Fruit fly (Drosophila melanogaster) whole organism, wandering third instar larva: ENCODE data around the gene CG4053.

ENCODE experiments used
- Abd-B ChIP-seq: fragments of >200 bp; optimal IDR thresholded peaks from 2 replicates; lab custom pipeline; 2017; ENCODE audit warnings: missing biosample characterization, missing genetic modification characterization
- CG32264 ChIP-seq: fragments of 200-800 bp; sonication (Bioruptor generic); optimal IDR thresholded peaks from 2 replicates; lab custom pipeline; 2016; ENCODE audit warnings: missing biosample characterization, missing genetic modification characterization
- CG9705 ChIP-seq: fragments of 200-800 bp; sonication (Bioruptor generic); optimal IDR thresholded peaks from 2 replicates; lab custom pipeline; 2018; ENCODE audit warnings: missing biosample characterization, mild to moderate bottlenecking, missing genetic modification characterization
- CrebA ChIP-seq: fragments of 200-800 bp; sonication (Bioruptor generic); optimal IDR thresholded peaks from 2 replicates; lab custom pipeline; 2016; ENCODE audit warnings: missing biosample characterization, mild to moderate bottlenecking, missing genetic modification characterization, borderline replicate concordance
- Dfd ChIP-seq: fragments of >200 bp; optimal IDR thresholded peaks from 2 replicates; lab custom pipeline; 2017; ENCODE audit warnings: missing biosample characterization, missing genetic modification characterization
- Dif ChIP-seq: fragments of 200-275, 200-300 bp; sonication (Bioruptor generic); optimal IDR thresholded peaks from 2 replicates; lab custom pipeline; 2018; ENCODE audit warnings: missing biosample characterization, missing genetic modification characterization; ENCODE audit not compliant: partially characterized antibody
- GATAd ChIP-seq: sonication (Bioruptor generic); optimal IDR thresholded peaks from 2 replicates; lab custom pipeline; 2016; ENCODE audit warnings: missing biosample characterization, missing genetic modification characterization
- HLH106 ChIP-seq: fragments of 200-800 bp; optimal IDR thresholded peaks from 3 replicates; lab custom pipeline; 2019; ENCODE audit warnings: missing biosample characterization, mild to moderate bottlenecking, missing genetic modification characterization, moderate library complexity
- Hnf4 ChIP-seq: fragments of 200-800 bp; sonication (Bioruptor generic); optimal IDR thresholded peaks from 2 replicates; lab custom pipeline; 2016; ENCODE audit warnings: missing biosample characterization, mild to moderate bottlenecking, missing genetic modification characterization
- Hr78 ChIP-seq: fragments of >200 bp; optimal IDR thresholded peaks from 2 replicates; lab custom pipeline; 2017; ENCODE audit warnings: missing biosample characterization, missing genetic modification characterization
- Hr83 ChIP-seq: fragments of 200-300 bp; sonication (Bioruptor generic); optimal IDR thresholded peaks from 2 replicates; lab custom pipeline; 2016; ENCODE audit warnings: missing biosample characterization, mild to moderate bottlenecking, missing genetic modification characterization, moderate library complexity; ENCODE audit not compliant: poor library complexity, severe bottlenecking
- Jra ChIP-seq: sonication (Bioruptor generic); optimal IDR thresholded peaks from 2 replicates; lab custom pipeline; 2016; ENCODE audit warnings: missing biosample characterization, missing genetic modification characterization
- Mio ChIP-seq: sonication (Bioruptor generic); optimal IDR thresholded peaks from 2 replicates; lab custom pipeline; 2016; ENCODE audit warnings: missing biosample characterization, missing genetic modification characterization
- Myc ChIP-seq: fragments of >200 bp; optimal IDR thresholded peaks from 2 replicates; lab custom pipeline; 2017
- N ChIP-seq: fragments of >200 bp; optimal IDR thresholded peaks from 2 replicates; lab custom pipeline; 2018; ENCODE audit warnings: missing biosample characterization, missing external identifiers, missing genetic modification characterization
- OdsH ChIP-seq: fragments of 200-800 bp; sonication (Bioruptor generic); optimal IDR thresholded peaks from 2 replicates; lab custom pipeline; 2016; ENCODE audit warnings: missing biosample characterization, mild to moderate bottlenecking, missing genetic modification characterization
- Rel ChIP-seq, 2 experiments: fragments of 200-800 bp; sonication (Bioruptor generic) in 1 of 2; optimal IDR thresholded peaks; 2 replicates in 1 of 2; 3 replicates in 1 of 2; lab custom pipeline; 2016 to 2019; ENCODE audit warnings: mild to moderate bottlenecking in 2 of 2, missing biosample characterization in 2 of 2, missing genetic modification characterization in 2 of 2, moderate library complexity in 1 of 2
- Sp1 ChIP-seq: fragments of 200-800 bp; sonication (Bioruptor generic); optimal IDR thresholded peaks from 3 replicates; lab custom pipeline; 2019; ENCODE audit warnings: missing biosample characterization, mild to moderate bottlenecking, missing genetic modification characterization, moderate library complexity
- Vsx2 ChIP-seq: fragments of 200-300, 225-300 bp; sonication (Bioruptor generic); optimal IDR thresholded peaks from 2 replicates; lab custom pipeline; 2018; ENCODE audit warnings: missing biosample characterization, missing genetic modification characterization; ENCODE audit not compliant: partially characterized antibody
- br ChIP-seq: fragments of 200-800 bp; sonication (Bioruptor generic); optimal IDR thresholded peaks from 2 replicates; lab custom pipeline; 2016; ENCODE audit warnings: missing biosample characterization, missing genetic modification characterization
- brk ChIP-seq: fragments of 200-800 bp; sonication (Bioruptor generic); optimal IDR thresholded peaks from 2 replicates; lab custom pipeline; 2016; ENCODE audit warnings: missing biosample characterization, mild to moderate bottlenecking, missing genetic modification characterization
- dl ChIP-seq, 2 experiments: fragments of 175-275, 200-275 bp in 1 of 2; fragments of 200-275 bp in 1 of 2; sonication (Bioruptor generic); optimal IDR thresholded peaks; lab custom pipeline; 2018; ENCODE audit warnings: mild to moderate bottlenecking in 2 of 2, missing biosample characterization in 2 of 2, missing genetic modification characterization in 2 of 2, moderate library complexity in 2 of 2; ENCODE audit not compliant: partially characterized antibody in 2 of 2, insufficient read depth in 1 of 2
- dmrt93B ChIP-seq: fragments of 200-800 bp; sonication (Bioruptor generic); optimal IDR thresholded peaks from 2 replicates; lab custom pipeline; 2018; ENCODE audit warnings: missing biosample characterization, mild to moderate bottlenecking, missing genetic modification characterization
- dsf ChIP-seq: sonication (Bioruptor generic); optimal IDR thresholded peaks from 2 replicates; lab custom pipeline; 2016; ENCODE audit warnings: missing biosample characterization, missing genetic modification characterization, borderline replicate concordance
- ey ChIP-seq: fragments of 200-800 bp; sonication (Bioruptor generic); optimal IDR thresholded peaks from 2 replicates; lab custom pipeline; 2016; ENCODE audit warnings: missing biosample characterization, missing genetic modification characterization
- foxo ChIP-seq, 2 experiments: fragments of 200-800 bp; sonication (Bioruptor generic); optimal IDR thresholded peaks; 2 replicates in 1 of 2; 3 replicates in 1 of 2; lab custom pipeline; 2016 to 2017; ENCODE audit warnings: missing biosample characterization in 2 of 2, missing genetic modification characterization in 2 of 2
- fru ChIP-seq: fragments of 200-800 bp; sonication (Bioruptor generic); optimal IDR thresholded peaks from 3 replicates; lab custom pipeline; 2016; ENCODE audit warnings: missing biosample characterization, mild to moderate bottlenecking, missing genetic modification characterization
- h ChIP-seq: fragments of 200-800 bp; sonication (Bioruptor generic); optimal IDR thresholded peaks from 3 replicates; lab custom pipeline; 2016; ENCODE audit warnings: missing biosample characterization, mild to moderate bottlenecking, missing genetic modification characterization
- jim ChIP-seq: fragments of 175-275, 200-325 bp; sonication (Bioruptor generic); optimal IDR thresholded peaks from 2 replicates; lab custom pipeline; 2016; ENCODE audit warnings: missing biosample characterization, mild to moderate bottlenecking, missing genetic modification characterization
- lola ChIP-seq: fragments of >200 bp; optimal IDR thresholded peaks from 2 replicates; lab custom pipeline; 2017; ENCODE audit warnings: missing biosample characterization, missing genetic modification characterization
- pan ChIP-seq: fragments of >200 bp; optimal IDR thresholded peaks from 2 replicates; lab custom pipeline; 2017
- psq ChIP-seq: fragments of 200-800 bp; sonication (Bioruptor generic); optimal IDR thresholded peaks from 3 replicates; lab custom pipeline; 2017; ENCODE audit warnings: missing biosample characterization, mild to moderate bottlenecking, missing genetic modification characterization, moderate library complexity
- rgr ChIP-seq: fragments of 200-800 bp; sonication (Bioruptor generic); optimal IDR thresholded peaks from 3 replicates; lab custom pipeline; 2016; ENCODE audit warnings: missing biosample characterization, mild to moderate bottlenecking, missing genetic modification characterization
- sv ChIP-seq: fragments of 200-800 bp; sonication (Bioruptor generic); optimal IDR thresholded peaks from 3 replicates; lab custom pipeline; 2016; ENCODE audit warnings: missing biosample characterization, missing genetic modification characterization
- tai ChIP-seq: sonication (Bioruptor generic); optimal IDR thresholded peaks from 2 replicates; lab custom pipeline; 2016; ENCODE audit warnings: missing biosample characterization, missing genetic modification characterization
- usp ChIP-seq: fragments of >200 bp; optimal IDR thresholded peaks from 2 replicates; lab custom pipeline; 2017; ENCODE audit warnings: missing biosample characterization, missing genetic modification characterization
- woc ChIP-seq: sonication (Bioruptor generic); optimal IDR thresholded peaks from 2 replicates; lab custom pipeline; 2016; ENCODE audit warnings: missing biosample characterization, mild to moderate bottlenecking, missing genetic modification characterization

The CG4053 gene

DNA sequence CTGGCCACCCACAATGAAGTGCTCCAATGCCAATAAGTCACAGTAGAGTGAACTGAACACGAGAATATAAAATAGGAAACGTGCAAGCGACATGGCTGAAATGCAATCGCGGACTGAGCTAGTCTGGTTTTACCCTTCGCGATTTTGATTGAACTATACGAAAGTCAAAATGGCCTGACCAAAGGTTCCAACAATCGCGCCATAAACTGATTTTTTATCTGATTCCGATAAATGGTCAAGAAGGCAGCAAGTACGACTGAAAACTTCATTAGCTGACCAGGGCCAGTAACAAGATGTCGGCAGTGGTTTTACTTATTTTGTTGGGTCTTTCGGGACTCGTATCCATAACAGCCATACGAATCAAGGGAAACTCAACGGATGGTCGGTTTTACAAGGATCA lies 5.2 kb downstream of the CG4053 start, which contains the start of the genes CG17477 and CG31269:
Gene CG17477, minus strand, starts transcription at position 101 of the 400 bp plus-strand sequence.
Gene CG31269, plus strand, starts transcription at position 289 of the 400 bp plus-strand sequence.
- TF ChIP-seq Hr83 (GFP tag; lab: Kevin White, UChicago) (no peak), dsf (GFP tag; lab: Kevin White, UChicago) (no peak), pan (lab: Kevin White, UChicago) (no peak), N (GFP tag; lab: Kevin White, UChicago) (no peak), Dif (GFP tag; lab: Kevin White, UChicago) (no peak), woc (GFP tag; lab: Kevin White, UChicago) (no peak), Hr78 (no peak), dl (GFP tag; optimal IDR thresholded peaks at IDR 0.05; lab: Kevin White, UChicago; ENCODE audit: insufficient read depth in 1 of 2, partially characterized antibody in 2 of 2) (no peak), fru (GFP tag; lab: Kevin White, UChicago) (no peak), sv (GFP tag; lab: Kevin White, UChicago) (no peak), lola (GFP tag; lab: Kevin White, UChicago) (no peak), br (GFP tag; lab: Kevin White, UChicago) (no peak), CrebA (GFP tag; lab: Kevin White, UChicago) (no peak), Vsx2 (GFP tag; lab: Kevin White, UChicago) (no peak), Sp1 (GFP tag; lab: Kevin White, UChicago) (no peak), Mio (GFP tag; lab: Kevin White, UChicago) (no peak), Hnf4 (no peak), ey (GFP tag; lab: Kevin White, UChicago) (no peak), jim (GFP tag; lab: Kevin White, UChicago) (no peak)
- TF ChIP-seq, all 38 proteins: peak for 0

DNA sequence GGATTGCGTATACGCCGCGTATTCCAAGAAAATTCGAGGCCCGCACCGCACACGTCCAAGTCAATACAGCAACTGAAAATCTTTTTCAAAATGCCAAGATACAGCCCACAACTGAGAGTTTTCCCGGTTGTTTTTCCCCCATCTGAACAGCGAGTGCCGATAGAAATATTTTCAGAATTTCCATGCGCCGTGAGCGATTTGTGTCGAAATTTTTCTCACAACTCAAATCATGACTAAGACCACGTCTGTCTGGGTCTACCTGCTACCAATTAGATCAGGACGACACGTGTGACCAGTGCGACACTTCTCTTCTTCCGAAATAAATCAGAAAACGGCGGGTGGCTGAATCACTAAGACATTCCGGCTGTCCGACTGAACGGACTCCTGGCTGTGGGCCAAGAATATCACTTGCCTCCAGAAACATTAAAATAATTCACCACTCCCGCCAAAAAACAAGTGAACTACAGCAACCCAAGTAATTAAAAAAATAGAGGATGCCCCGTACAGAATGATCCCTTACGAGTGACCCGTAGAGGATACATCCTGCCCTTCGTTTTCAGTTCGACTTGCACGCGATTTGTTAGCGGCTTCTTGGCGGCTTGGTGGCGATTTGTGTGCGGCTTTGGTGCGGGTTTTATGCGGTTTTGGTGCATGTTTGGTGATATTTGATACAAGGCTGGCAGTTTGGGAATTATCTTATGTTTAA lies 6.5 kb downstream of the CG4053 start, which contains the start of gene cher:
Gene cher, minus strand, starts transcription at position 51 of the 706 bp plus-strand sequence.
- TF ChIP-seq Myc (peak; percentile 69), rgr (GFP tag; lab: Kevin White, UChicago) (no peak), Dif (GFP tag; lab: Kevin White, UChicago) (no peak)
- TF ChIP-seq, all 38 proteins: peak for 1

DNA sequence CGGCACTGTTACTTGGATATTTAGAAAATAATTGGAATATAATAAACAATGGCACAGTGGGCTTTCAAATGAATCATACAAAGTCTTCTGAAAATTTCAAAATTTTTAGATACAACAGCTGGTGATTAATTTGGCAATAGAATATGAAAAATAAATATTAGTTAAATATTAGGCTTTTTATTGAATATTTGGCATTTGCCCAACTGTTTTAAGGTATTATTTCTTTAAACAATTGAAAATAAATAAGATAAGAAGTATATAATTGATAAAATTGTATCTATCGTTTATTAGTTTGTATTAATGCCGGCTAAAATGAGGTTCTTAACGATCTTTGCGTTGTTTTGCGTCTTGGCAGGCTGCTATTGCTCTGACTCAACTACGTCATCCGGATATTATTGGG lies 7.8 kb downstream of the CG4053 start, which contains the start of gene CG45079:
Gene CG45079, plus strand, starts transcription at position 301 of the 400 bp plus-strand sequence.
- TF ChIP-seq h (GFP tag; lab: Kevin White, UChicago) = no peak
- no peak for TF ChIP-seq N (GFP tag; lab: Kevin White, UChicago)
- no peak for TF ChIP-seq pan (lab: Kevin White, UChicago)
- TF ChIP-seq foxo (GFP tag; optimal IDR thresholded peaks at IDR 0.05; lab: Kevin White, UChicago) = no peak
- no peak for TF ChIP-seq usp
- TF ChIP-seq Hr83 (GFP tag; lab: Kevin White, UChicago) = no peak
- TF ChIP-seq tai (GFP tag; lab: Kevin White, UChicago) = no peak
- TF ChIP-seq Myc = no peak
- TF ChIP-seq Dfd = no peak
- no peak for TF ChIP-seq ey (GFP tag; lab: Kevin White, UChicago)

DNA sequence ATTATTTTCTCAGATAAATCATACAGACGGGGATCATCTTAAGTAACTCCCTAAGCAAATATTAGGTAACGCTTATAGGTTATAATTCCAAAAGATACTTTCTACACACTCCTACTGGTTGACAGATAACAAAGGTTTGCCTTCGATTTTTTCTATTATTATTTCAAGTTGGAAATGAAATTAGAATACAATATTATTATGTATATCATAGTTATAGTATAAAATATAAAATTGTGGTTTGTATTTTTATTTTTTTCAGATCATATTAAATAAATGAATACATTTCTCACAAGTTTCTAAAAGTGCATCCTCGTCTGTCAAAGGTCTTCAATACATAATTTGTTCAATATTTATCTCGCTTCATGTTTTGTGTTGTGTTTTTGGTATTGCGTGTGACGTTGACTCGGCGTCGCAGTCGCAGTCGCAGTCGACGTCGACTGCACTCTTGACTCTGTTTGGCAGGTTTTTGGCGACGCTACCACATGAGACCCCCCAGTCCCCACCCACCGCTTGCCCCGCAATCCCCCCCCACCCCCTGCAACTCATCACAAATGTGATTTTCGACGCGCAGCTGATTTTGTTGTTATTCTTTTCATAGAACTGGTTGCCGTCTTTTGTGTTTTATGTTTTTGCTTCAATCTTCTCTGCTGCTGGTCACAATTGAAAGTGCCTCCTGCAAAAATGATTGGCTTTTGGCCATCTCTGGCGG lies 9.0 kb downstream of the CG4053 start:
- TF ChIP-seq Myc (no peak), OdsH (peak; percentile 61), HLH106 (tag; lab: Kevin White, UChicago) (peak; percentile 86), dsf (GFP tag; lab: Kevin White, UChicago) (no peak), Hr83 (GFP tag; lab: Kevin White, UChicago) (no peak), Jra (GFP tag; lab: Kevin White, UChicago) (no peak), lola (GFP tag; lab: Kevin White, UChicago) (no peak), N (GFP tag; lab: Kevin White, UChicago) (no peak), dmrt93B (GFP tag; lab: Kevin White, UChicago) (peak; percentile 40), Abd-B (GFP tag; lab: Kevin White, UChicago) (no peak), h (GFP tag; lab: Kevin White, UChicago) (peak; percentile 26), Hr78 (no peak), brk (no peak), Rel (GFP tag; optimal IDR thresholded peaks at IDR 0.05; lab: Kevin White, UChicago) (no peak), Rel (tag; optimal IDR thresholded peaks at IDR 0.05; lab: Kevin White, UChicago) (peak; percentile 24), ey (GFP tag; lab: Kevin White, UChicago) (peak; percentile 27), usp (no peak), jim (GFP tag; lab: Kevin White, UChicago) (no peak), Dif (GFP tag; lab: Kevin White, UChicago) (no peak), CG32264 (GFP tag; lab: Kevin White, UChicago) (no peak), sv (GFP tag; lab: Kevin White, UChicago) (no peak), dl (GFP tag; optimal IDR thresholded peaks at IDR 0.05; lab: Kevin White, UChicago; ENCODE audit: insufficient read depth in 1 of 2, partially characterized antibody in 2 of 2) (no peak), foxo (GFP tag; optimal IDR thresholded peaks at IDR 0.05; lab: Kevin White, UChicago) (peak in 1 of 2 experiments; percentile 78), Sp1 (GFP tag; lab: Kevin White, UChicago) (peak; percentile 80), fru (GFP tag; lab: Kevin White, UChicago) (peak; percentile 61), GATAd (GFP tag; lab: Kevin White, UChicago) (no peak), psq (GFP tag; lab: Kevin White, UChicago) (peak; percentile 60), CG9705 (GFP tag; lab: Kevin White, UChicago) (no peak), Dfd (no peak)
